Worm (Caenorhabditis elegans) whole organism, midembryonic: ENCODE results near the gene gtf-2E1.

Experiments used
- T22C8.4 ChIP-seq: fragments of 200-800 bp; sonication (Bioruptor generic); IDR thresholded peaks from 2 replicates; pipeline ENCODE4 v1.3.6; 2022; ENCODE audit warnings: missing genetic modification characterization, missing compliant biosample characterization
- cog-1 ChIP-seq: sonication (generic microtip); optimal IDR thresholded peaks from 2 replicates; lab custom pipeline; 2016; ENCODE audit warnings: missing genetic modification characterization, missing compliant biosample characterization
- flt-1 ChIP-seq: fragments of 200-800 bp; sonication (Bioruptor generic); IDR thresholded peaks from 2 replicates; pipeline ENCODE4 v1.3.6; 2022; ENCODE audit warnings: missing genetic modification characterization, missing compliant biosample characterization
- klf-2 ChIP-seq: fragments of 200-800 bp; sonication (Bioruptor generic); conservative IDR thresholded peaks from 2 replicates; pipeline ENCODE4 v1.3.6; 2022; ENCODE audit warnings: missing genetic modification reagents, missing genetic modification characterization, missing compliant biosample characterization
- med-1 ChIP-seq: sonication (generic microtip); optimal IDR thresholded peaks from 2 replicates; lab custom pipeline; 2017; ENCODE audit warnings: missing genetic modification characterization, mild to moderate bottlenecking, missing compliant biosample characterization, antibody characterized with exemption, missing genetic modification reagents; ENCODE audit not compliant: insufficient read depth
- ref-1 ChIP-seq: fragments of 200-800 bp; sonication (Bioruptor generic); conservative IDR thresholded peaks from 2 replicates; pipeline ENCODE4 v1.3.6; 2022; ENCODE audit warnings: missing genetic modification reagents, missing genetic modification characterization, missing compliant biosample characterization
- tab-1 ChIP-seq: fragments of 200-800 bp; sonication (Bioruptor generic); IDR thresholded peaks from 2 replicates; pipeline ENCODE4 v1.3.6; 2022; ENCODE audit warnings: missing genetic modification characterization, missing compliant biosample characterization
- ztf-23 ChIP-seq: fragments of 200-800 bp; sonication (Bioruptor generic); IDR thresholded peaks from 2 replicates; pipeline ENCODE4 v1.3.6; 2022; ENCODE audit warnings: missing genetic modification reagents, missing genetic modification characterization, missing compliant biosample characterization
- ztf-29 ChIP-seq: fragments of 200-800 bp; sonication (Bioruptor generic); IDR thresholded peaks from 2 replicates; pipeline ENCODE4 v1.3.6; 2022; ENCODE audit warnings: missing genetic modification reagents, missing genetic modification characterization, missing compliant biosample characterization

Gene gtf-2E1

DNA sequence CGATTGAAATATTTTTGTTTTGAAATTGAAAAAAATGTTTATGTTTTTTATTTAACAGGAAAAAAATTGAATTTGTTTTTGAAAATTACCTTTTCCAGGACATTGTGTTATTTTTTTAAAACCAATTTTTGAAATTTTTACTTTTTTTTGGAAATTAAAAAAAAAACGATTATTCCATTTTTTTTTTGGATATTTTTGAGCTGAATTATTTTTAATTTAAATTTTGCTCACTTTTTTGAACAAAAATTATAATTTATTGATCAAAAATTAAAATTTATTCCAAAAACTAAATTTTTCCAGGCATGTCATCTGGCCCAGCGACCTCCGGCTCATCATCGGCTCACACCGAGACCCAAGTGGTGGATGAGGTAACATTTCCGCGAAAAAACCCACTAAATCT is at the start of gene gtf-2E1:
Gene gtf-2E1, plus strand, starts transcription at position 301 of the 400 bp plus-strand sequence.
- TF ChIP-seq T22C8.4 (GFP tag; lab: Robert Waterston, UW) (no peak), ztf-29 (GFP tag; lab: Robert Waterston, UW) (no peak)

DNA sequence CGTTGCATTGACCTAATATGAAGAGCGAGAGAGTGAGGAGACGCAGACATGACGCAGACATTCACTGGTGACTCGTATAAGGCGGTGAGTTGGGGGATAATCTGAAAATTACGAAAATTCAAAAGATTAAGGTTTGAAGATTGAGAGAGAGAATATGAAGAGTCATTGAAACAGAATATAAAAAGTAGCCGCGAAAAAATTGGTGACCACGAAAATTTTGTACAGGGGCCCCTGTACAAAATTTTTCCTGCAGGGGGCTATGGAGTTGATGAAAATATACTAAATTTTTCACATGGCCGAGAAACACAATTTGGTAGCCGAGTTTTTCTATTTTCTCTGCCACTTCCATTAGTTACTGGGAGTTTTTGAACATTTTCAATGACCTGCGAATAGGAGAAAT is 48.4 kb upstream of the gtf-2E1 start, which contains the start of gene cnnm-1:
Gene cnnm-1, minus strand, starts transcription at position 101 of the 400 bp plus-strand sequence.
- TF ChIP-seq flt-1 (no peak), med-1 (GFP tag; lab: Kevin White, UChicago) (no peak), cog-1 (tag; lab: Kevin White, UChicago) (no peak), ref-1 (GFP tag; lab: Robert Waterston, UW) (no peak), tab-1 (no peak), ztf-23 (GFP tag; lab: Robert Waterston, UW) (no peak), klf-2 (GFP tag; lab: Robert Waterston, UW) (no peak)

DNA sequence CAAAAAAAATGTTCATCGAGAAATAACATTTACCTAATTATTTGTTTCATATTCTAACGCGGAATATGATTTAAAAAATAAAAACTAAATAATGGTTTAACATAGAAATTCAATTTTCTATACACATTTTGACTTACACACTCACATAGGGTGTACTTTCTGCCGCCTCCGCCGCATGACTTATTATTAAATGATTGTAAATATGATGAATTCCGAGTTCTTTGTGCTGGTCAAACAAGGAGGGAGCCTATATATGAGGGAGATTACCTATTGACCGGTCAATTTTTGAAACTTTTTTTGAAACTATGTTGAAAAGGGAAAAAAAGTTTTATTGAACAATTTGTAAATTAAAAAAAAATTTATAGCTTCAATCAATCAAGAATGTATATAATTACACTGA is 47.2 kb upstream of the gtf-2E1 start:
- TF ChIP-seq klf-2 (GFP tag; lab: Robert Waterston, UW), result no peak
- no peak for TF ChIP-seq ztf-29 (GFP tag; lab: Robert Waterston, UW)
- no peak for TF ChIP-seq flt-1
- no peak for TF ChIP-seq med-1 (GFP tag; lab: Kevin White, UChicago)
- no peak for TF ChIP-seq ref-1 (GFP tag; lab: Robert Waterston, UW)
- no peak for TF ChIP-seq T22C8.4 (GFP tag; lab: Robert Waterston, UW)
- TF ChIP-seq cog-1 (tag; lab: Kevin White, UChicago), result no peak
- no peak for TF ChIP-seq ztf-23 (GFP tag; lab: Robert Waterston, UW)
- TF ChIP-seq tab-1, result no peak

DNA sequence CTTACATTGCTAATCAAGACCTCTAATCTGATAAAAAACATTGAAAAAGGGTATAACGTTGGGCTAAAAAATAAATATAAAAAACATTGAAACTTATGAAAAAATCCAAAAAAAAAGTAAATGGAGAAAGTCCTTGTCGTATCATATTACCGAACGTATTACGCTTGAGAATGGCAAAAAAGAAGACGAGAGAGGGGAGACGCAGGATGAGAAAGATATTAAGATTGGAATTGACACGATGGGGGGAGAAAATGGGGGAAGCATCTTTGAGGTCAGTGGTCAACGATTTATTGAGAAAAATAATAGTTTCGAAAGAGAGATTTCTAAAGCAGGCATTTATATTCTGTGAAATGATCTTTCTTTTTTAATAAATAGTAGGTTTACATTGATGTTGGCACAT is 45.8 kb upstream of the gtf-2E1 start:
- no peak for TF ChIP-seq ztf-23 (GFP tag; lab: Robert Waterston, UW)

DNA sequence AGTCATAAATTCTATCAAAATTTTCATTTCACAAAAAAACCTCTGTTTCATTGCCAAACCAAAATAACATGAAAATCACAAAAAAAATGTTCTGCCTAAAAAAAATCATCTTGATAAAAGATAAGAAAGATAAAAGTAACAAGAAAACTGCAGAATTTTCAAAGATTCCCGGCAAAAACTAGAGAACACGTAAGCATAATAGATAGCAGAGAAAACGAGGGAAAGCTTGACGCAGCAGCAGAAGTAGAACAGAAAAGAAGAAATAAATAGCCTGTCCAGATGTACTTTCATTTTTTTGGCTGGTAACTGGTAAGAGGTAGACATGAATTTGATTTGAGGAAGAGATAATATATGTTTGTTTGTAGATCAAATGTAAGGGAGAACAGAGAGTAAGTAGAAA is 44.3 kb upstream of the gtf-2E1 start:
- TF ChIP-seq ref-1 (GFP tag; lab: Robert Waterston, UW) (no peak), klf-2 (GFP tag; lab: Robert Waterston, UW) (no peak), ztf-23 (GFP tag; lab: Robert Waterston, UW) (no peak), flt-1 (no peak), tab-1 (no peak), ztf-29 (GFP tag; lab: Robert Waterston, UW) (no peak), T22C8.4 (GFP tag; lab: Robert Waterston, UW) (no peak), cog-1 (tag; lab: Kevin White, UChicago) (no peak), med-1 (GFP tag; lab: Kevin White, UChicago) (no peak)

DNA sequence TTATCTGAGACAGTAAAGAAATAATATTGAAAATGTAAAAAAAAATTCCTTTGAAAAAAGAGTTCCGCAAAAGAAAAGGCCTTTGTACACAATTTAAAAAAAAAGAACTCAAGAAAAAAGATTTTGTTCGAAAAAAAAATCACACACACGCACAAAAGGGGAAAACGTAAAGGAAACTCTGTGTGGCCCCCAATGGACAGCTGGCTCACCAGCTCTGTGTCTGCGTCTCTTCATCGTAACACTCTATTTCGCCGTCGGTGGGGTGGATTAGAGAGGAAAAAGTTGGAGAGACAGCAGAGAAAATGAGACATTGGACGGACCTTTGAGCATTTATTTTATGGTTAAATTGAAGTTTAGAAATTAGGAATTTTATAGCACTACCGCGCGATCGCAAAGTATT is 40.0 kb upstream of the gtf-2E1 start:
- TF ChIP-seq klf-2 (GFP tag; lab: Robert Waterston, UW) (no peak), ztf-23 (GFP tag; lab: Robert Waterston, UW) (no peak), ref-1 (GFP tag; lab: Robert Waterston, UW) (no peak)

DNA sequence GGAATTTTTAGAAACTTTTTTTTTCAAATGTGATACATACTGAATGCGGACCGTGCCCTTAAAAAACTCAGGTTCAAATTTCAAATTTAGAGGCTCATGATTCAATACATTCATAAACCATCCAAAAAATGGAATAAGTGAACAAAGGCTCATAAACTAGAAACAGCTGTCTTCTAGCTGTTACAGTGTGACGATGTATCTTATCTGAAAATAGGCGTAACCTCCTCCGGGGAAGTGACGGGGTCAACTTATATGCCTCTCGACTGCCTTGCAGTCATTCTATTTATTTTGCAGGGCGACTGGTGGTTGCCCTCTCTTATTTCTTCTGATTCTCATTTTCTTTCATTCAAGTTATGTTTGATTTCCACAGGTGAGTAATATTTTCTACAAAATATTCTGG is 39.1 kb upstream of the gtf-2E1 start, which contains the start of gene Y116A8B.1:
Gene Y116A8B.1, plus strand, starts transcription at position 301 of the 400 bp plus-strand sequence.
- TF ChIP-seq ref-1 (GFP tag; lab: Robert Waterston, UW), result no peak
- no peak for TF ChIP-seq cog-1 (tag; lab: Kevin White, UChicago)
- no peak for TF ChIP-seq tab-1
- no peak for TF ChIP-seq flt-1
- no peak for TF ChIP-seq ztf-23 (GFP tag; lab: Robert Waterston, UW)
- no peak for TF ChIP-seq klf-2 (GFP tag; lab: Robert Waterston, UW)

DNA sequence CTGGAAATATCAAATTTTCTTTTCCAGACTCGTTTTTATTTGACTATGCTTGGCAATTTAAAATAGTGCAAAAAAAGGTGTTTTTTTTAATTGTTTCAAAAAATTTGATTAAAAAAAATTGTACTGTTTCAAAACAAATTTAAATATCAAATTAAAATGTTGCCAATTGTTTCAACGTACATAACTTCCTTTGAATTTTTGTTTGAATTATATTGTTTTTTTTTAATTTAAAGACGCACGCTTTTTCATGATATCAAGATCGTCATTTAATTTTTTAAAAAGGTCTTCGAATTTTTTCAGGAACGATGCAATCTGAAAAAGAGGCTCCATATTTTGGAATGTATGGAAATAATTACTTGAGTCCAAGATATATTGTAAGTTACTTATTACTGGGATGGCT is 31.6 kb upstream of the gtf-2E1 start, which contains the start of gene Y116A8B.4:
Gene Y116A8B.4, plus strand, starts transcription at position 301 of the 400 bp plus-strand sequence.
- no peak for TF ChIP-seq flt-1

DNA sequence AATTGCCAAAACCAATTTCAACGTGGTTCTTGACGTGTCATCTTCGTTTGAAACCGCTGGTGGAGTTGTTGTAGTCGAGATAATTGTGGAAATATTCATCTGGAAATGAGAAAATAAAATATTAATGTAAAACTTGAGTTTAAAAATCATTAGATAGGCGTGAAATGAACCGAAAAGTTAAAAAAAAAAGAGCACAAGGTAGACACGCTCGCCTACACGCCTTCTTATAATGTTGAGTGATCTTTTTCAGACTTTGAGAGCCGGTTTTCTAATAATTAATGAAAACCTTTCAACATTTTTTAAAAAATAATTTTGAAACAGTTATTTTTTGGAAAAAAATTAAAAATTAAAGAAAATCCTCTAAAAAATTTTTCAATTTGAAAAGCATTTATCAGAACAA is 24.1 kb upstream of the gtf-2E1 start, which contains the start of gene npr-32:
Gene npr-32, minus strand, starts transcription at position 101 of the 400 bp plus-strand sequence.
- no peak for TF ChIP-seq flt-1
- no peak for TF ChIP-seq ztf-29 (GFP tag; lab: Robert Waterston, UW)
- no peak for TF ChIP-seq T22C8.4 (GFP tag; lab: Robert Waterston, UW)
- TF ChIP-seq ztf-23 (GFP tag; lab: Robert Waterston, UW), result no peak
- no peak for TF ChIP-seq klf-2 (GFP tag; lab: Robert Waterston, UW)
- TF ChIP-seq ref-1 (GFP tag; lab: Robert Waterston, UW), result no peak
- no peak for TF ChIP-seq tab-1
- no peak for TF ChIP-seq med-1 (GFP tag; lab: Kevin White, UChicago)
- no peak for TF ChIP-seq cog-1 (tag; lab: Kevin White, UChicago)

DNA sequence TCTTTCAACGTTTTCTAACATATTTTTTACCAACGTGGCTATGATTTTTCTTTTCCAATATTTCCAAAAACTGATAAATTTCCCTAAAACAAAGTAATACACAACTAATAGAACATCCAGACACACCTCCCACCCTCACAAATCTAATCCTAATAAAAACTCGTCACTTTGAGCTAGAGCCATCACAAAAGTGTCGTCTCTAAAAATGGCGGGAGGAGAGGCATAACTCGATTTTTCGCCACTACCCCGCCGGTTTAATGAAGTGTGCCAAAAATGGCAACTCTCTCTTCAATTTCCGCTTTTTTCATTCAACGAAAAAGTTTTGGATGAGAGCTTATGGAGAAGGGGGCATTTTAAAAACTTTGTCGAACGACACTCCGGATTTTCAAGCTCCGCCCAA is 22.2 kb upstream of the gtf-2E1 start:
- TF ChIP-seq med-1 (GFP tag; lab: Kevin White, UChicago) (no peak), ztf-23 (GFP tag; lab: Robert Waterston, UW) (no peak), cog-1 (tag; lab: Kevin White, UChicago) (no peak), tab-1 (no peak), klf-2 (GFP tag; lab: Robert Waterston, UW) (no peak), T22C8.4 (GFP tag; lab: Robert Waterston, UW) (no peak), ztf-29 (GFP tag; lab: Robert Waterston, UW) (no peak), ref-1 (GFP tag; lab: Robert Waterston, UW) (no peak), flt-1 (no peak)

DNA sequence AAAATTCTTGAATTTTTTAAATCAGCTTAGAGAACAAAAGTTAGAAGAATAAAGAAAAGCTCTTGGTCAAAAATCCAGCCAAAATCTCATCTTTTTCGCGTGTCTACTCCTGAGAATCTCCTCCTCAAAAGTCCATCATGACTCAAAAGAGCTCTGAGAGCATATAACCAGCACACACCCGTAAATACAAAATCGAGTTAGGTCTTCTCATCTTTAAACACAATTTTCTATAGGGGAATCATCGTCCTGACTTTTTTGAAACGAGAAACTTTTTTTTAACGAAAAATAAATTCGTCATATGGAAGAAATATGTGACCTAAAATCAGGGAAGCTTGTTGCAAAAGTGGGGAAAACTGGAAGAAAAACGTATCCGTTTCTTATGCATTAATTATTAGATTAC is 21.6 kb upstream of the gtf-2E1 start:
- TF ChIP-seq T22C8.4 (GFP tag; lab: Robert Waterston, UW) (no peak), flt-1 (no peak), cog-1 (tag; lab: Kevin White, UChicago) (no peak), med-1 (GFP tag; lab: Kevin White, UChicago) (no peak), ztf-23 (GFP tag; lab: Robert Waterston, UW) (no peak), ztf-29 (GFP tag; lab: Robert Waterston, UW) (no peak), ref-1 (GFP tag; lab: Robert Waterston, UW) (no peak), klf-2 (GFP tag; lab: Robert Waterston, UW) (no peak), tab-1 (no peak)
